Fruit fly (Drosophila melanogaster): ENCODE results near the gene Atxn7.

Gene Atxn7

dm6 chr2L:2390589-2390988, 14.9 kb downstream of the Atxn7 start, which contains the start of gene CG43750:
Gene CG43750, minus strand, starts transcription at chr2L:2390689.
- TF ChIP-seq NfI (GFP tag; optimal IDR thresholded peaks at IDR 0.05) (no peak), Six4 (GFP tag; optimal IDR thresholded peaks at IDR 0.05) (no peak), prd (optimal IDR thresholded peaks at IDR 0.05) (no peak), prd (GFP tag; IDR thresholded peaks at IDR 0.05) (no peak), CG9817 (tag; optimal IDR thresholded peaks at IDR 0.05) (no peak), CG14667 (GFP tag; IDR thresholded peaks at IDR 0.05) (no peak), Opbp (GFP tag; IDR thresholded peaks at IDR 0.05; ENCODE audit: partially characterized antibody) (no peak), H2.0 (GFP tag; IDR thresholded peaks at IDR 0.05) (no peak), CG3995 (GFP tag; optimal IDR thresholded peaks at IDR 0.05) (no peak), psq (GFP tag; optimal IDR thresholded peaks at IDR 0.05) (no peak), salm (tag; optimal IDR thresholded peaks at IDR 0.05) (no peak), HmgD (GFP tag; optimal IDR thresholded peaks at IDR 0.05) (no peak), vvl (GFP tag; IDR thresholded peaks at IDR 0.05) (no peak), amos (GFP tag; IDR thresholded peaks at IDR 0.05; ENCODE audit: partially characterized antibody) (no peak), CG7928 (GFP tag; optimal IDR thresholded peaks at IDR 0.05) (no peak), CG6254 (GFP tag; optimal IDR thresholded peaks at IDR 0.05) (no peak)

- TF ChIP-seq pum (GFP tag; optimal IDR thresholded peaks at IDR 0.05) = no peak
- no peak for TF ChIP-seq Hey (tag; optimal IDR thresholded peaks at IDR 0.05)
- no peak for TF ChIP-seq CG2712 (tag; optimal IDR thresholded peaks at IDR 0.05)
- peak; percentile 12 for TF ChIP-seq Deaf1 (tag; optimal IDR thresholded peaks at IDR 0.05)
- TF ChIP-seq CG10274 (GFP tag; optimal IDR thresholded peaks at IDR 0.05) = no peak
- 0 out of 2 replicates have a peak, but pooled peaks have one; percentile 7 for TF ChIP-seq Lim3 (GFP tag; IDR thresholded peaks at IDR 0.05)
- TF ChIP-seq CG17912 (GFP tag; optimal IDR thresholded peaks at IDR 0.05) = no peak
- TF ChIP-seq CG13287 (GFP tag; IDR thresholded peaks at IDR 0.05; ENCODE audit: partially characterized antibody) = no peak
- no peak for TF ChIP-seq pros (GFP tag; optimal IDR thresholded peaks at IDR 0.05)
- no peak for TF ChIP-seq Meics (GFP tag; optimal IDR thresholded peaks at IDR 0.05)
- no peak for TF ChIP-seq Ssrp (tag; optimal IDR thresholded peaks at IDR 0.05)
- TF ChIP-seq Nf-YB (GFP tag; optimal IDR thresholded peaks at IDR 0.05) = peak; percentile 78
- TF ChIP-seq Hr3 (GFP tag; optimal IDR thresholded peaks at IDR 0.05) = no peak
- TF ChIP-seq peb (GFP tag; IDR thresholded peaks at IDR 0.05) = no peak
- TF ChIP-seq abd-A (tag; optimal IDR thresholded peaks at IDR 0.05) = no peak
- TF ChIP-seq knrl (GFP tag; IDR thresholded peaks at IDR 0.05; ENCODE audit: partially characterized antibody) = no peak
- TF ChIP-seq CG7839 (tag; optimal IDR thresholded peaks at IDR 0.05) = no peak
- no peak for TF ChIP-seq NK7.1 (GFP tag; optimal IDR thresholded peaks at IDR 0.05)
- TF ChIP-seq Nf-YC (tag; optimal IDR thresholded peaks at IDR 0.05) = peak; percentile 87
- peak; percentile 16 for TF ChIP-seq lab (GFP tag; optimal IDR thresholded peaks at IDR 0.05)
- no peak for TF ChIP-seq CG9797 (GFP tag; optimal IDR thresholded peaks at IDR 0.05)
Observed at dm6 chr2L:2391321-2391720, 15.7 kb downstream of the Atxn7 start, which contains the start of gene CG46448. Gene CG46448, plus strand, starts transcription at chr2L:2391660.

dm6 chr2L:2394872-2395271, 19.2 kb downstream of the Atxn7 start:
- TF ChIP-seq CG6683 (GFP tag; optimal IDR thresholded peaks at IDR 0.05) (no peak), CG11504 (tag; optimal IDR thresholded peaks at IDR 0.05) (peak; percentile 40), schlank (tag; optimal IDR thresholded peaks at IDR 0.05) (no peak), CG13424 (tag; optimal IDR thresholded peaks at IDR 0.05) (peak; percentile 10), CG31365 (tag; optimal IDR thresholded peaks at IDR 0.05) (no peak), Fer2 (tag; optimal IDR thresholded peaks at IDR 0.05) (no peak), Kr (GFP tag; optimal IDR thresholded peaks at IDR 0.05) (no peak), CG4617 (GFP tag; optimal IDR thresholded peaks at IDR 0.05; ENCODE audit: borderline replicate concordance) (no peak), Dfd (GFP tag; optimal IDR thresholded peaks at IDR 0.05) (no peak), CG18599 (GFP tag; optimal IDR thresholded peaks at IDR 0.05) (peak; percentile 48), CG10366 (GFP tag; IDR thresholded peaks at IDR 0.05) (no peak), CG14014 (GFP tag; IDR thresholded peaks at IDR 0.05) (no peak), CG2678 (tag; optimal IDR thresholded peaks at IDR 0.05) (peak; percentile 36), CG42726 (GFP tag; IDR thresholded peaks at IDR 0.05; ENCODE audit: partially characterized antibody) (no peak)

All from whole organism, embryonic.